Fruit fly (Drosophila melanogaster) whole organism, prepupa: ENCODE data around the gene CG15696.

Experiments used
- Blimp-1 ChIP-seq: fragments of 200-800 bp; sonication (Bioruptor generic); optimal IDR thresholded peaks from 3 replicates; lab custom pipeline; 2017; ENCODE audit warnings: missing biosample characterization, missing genetic modification characterization, mild to moderate bottlenecking, moderate library complexity, missing genetic modification reagents
- CG10631 ChIP-seq: fragments of 200-800 bp; sonication (Bioruptor generic); optimal IDR thresholded peaks from 2 replicates; lab custom pipeline; 2016; ENCODE audit warnings: missing biosample characterization, missing genetic modification characterization
- CG10669 ChIP-seq: fragments of 200-800 bp; sonication (Bioruptor generic); optimal IDR thresholded peaks from 3 replicates; lab custom pipeline; 2018; ENCODE audit warnings: missing biosample characterization, mild to moderate bottlenecking, missing genetic modification characterization, moderate library complexity
- CG11294 ChIP-seq: fragments of 200-800 bp; sonication (Bioruptor generic); IDR thresholded peaks from 2 replicates; pipeline ENCODE4 v1.3.6; 2022; ENCODE audit warnings: missing biosample characterization, missing genetic modification characterization
- CG11762 ChIP-seq: fragments of 200-800 bp; sonication (Bioruptor generic); optimal IDR thresholded peaks from 3 replicates; lab custom pipeline; 2016; ENCODE audit warnings: missing biosample characterization, missing genetic modification characterization; ENCODE audit not compliant: insufficient read depth
- CG15336 ChIP-seq: fragments of 200-800 bp; sonication (Bioruptor generic); IDR thresholded peaks from 2 replicates; pipeline ENCODE4 v1.3.6; 2022; ENCODE audit warnings: missing biosample characterization, missing genetic modification characterization
- CG1621 ChIP-seq: fragments of 200-800 bp; sonication (Bioruptor generic); optimal IDR thresholded peaks from 3 replicates; lab custom pipeline; 2018; ENCODE audit warnings: missing biosample characterization, mild to moderate bottlenecking, missing genetic modification characterization
- CG32006 ChIP-seq: fragments of 200-800 bp; sonication (Bioruptor generic); optimal IDR thresholded peaks from 3 replicates; lab custom pipeline; 2017; ENCODE audit warnings: missing biosample characterization, mild to moderate bottlenecking, missing genetic modification characterization
- CG34406 ChIP-seq: fragments of 200-800 bp; sonication (Bioruptor generic); optimal IDR thresholded peaks from 3 replicates; lab custom pipeline; 2016; ENCODE audit warnings: missing biosample characterization, missing genetic modification characterization
- CG4318 ChIP-seq: fragments of 200-800 bp; sonication (Bioruptor generic); optimal IDR thresholded peaks from 3 replicates; lab custom pipeline; 2017; ENCODE audit warnings: missing biosample characterization, mild to moderate bottlenecking, missing genetic modification characterization
- CG6163 ChIP-seq: fragments of 200-800 bp; sonication (Bioruptor generic); IDR thresholded peaks from 3 replicates; pipeline ENCODE4 v1.3.6; 2022; ENCODE audit warnings: missing biosample characterization, missing genetic modification characterization
- CG6792 ChIP-seq: fragments of 200-800 bp; sonication (Bioruptor generic); optimal IDR thresholded peaks from 3 replicates; lab custom pipeline; 2016; ENCODE audit warnings: missing biosample characterization, missing genetic modification characterization
- CG6854 ChIP-seq: fragments of 200-800 bp; sonication (Bioruptor generic); optimal IDR thresholded peaks from 2 replicates; lab custom pipeline; 2017; ENCODE audit warnings: missing biosample characterization, mild to moderate bottlenecking, missing genetic modification characterization
- CG8319 ChIP-seq: fragments of 200-800 bp; sonication (Bioruptor generic); optimal IDR thresholded peaks from 3 replicates; lab custom pipeline; 2016; ENCODE audit warnings: missing biosample characterization, missing genetic modification characterization
- CG8632 ChIP-seq: fragments of 200-800 bp; sonication (Bioruptor generic); optimal IDR thresholded peaks from 3 replicates; lab custom pipeline; 2016; ENCODE audit warnings: missing biosample characterization, missing genetic modification characterization
- Eip75B ChIP-seq: fragments of 200-800 bp; sonication (Bioruptor generic); optimal IDR thresholded peaks from 3 replicates; lab custom pipeline; 2016; ENCODE audit warnings: missing biosample characterization, missing genetic modification characterization
- Eip78C ChIP-seq: fragments of 200-800 bp; sonication (Bioruptor generic); peaks from one replicate; lab custom pipeline; 2016; ENCODE audit warnings: missing biosample characterization, missing genetic modification characterization
- Ets21C ChIP-seq: fragments of 200-800 bp; sonication (Bioruptor generic); optimal IDR thresholded peaks from 3 replicates; lab custom pipeline; 2016; ENCODE audit warnings: missing biosample characterization, missing genetic modification characterization
- Lpt ChIP-seq: fragments of 200-800 bp; sonication (Bioruptor generic); optimal IDR thresholded peaks from 3 replicates; lab custom pipeline; 2016; ENCODE audit warnings: missing biosample characterization, missing genetic modification characterization
- Met ChIP-seq: fragments of 200-800 bp; sonication (Bioruptor generic); optimal IDR thresholded peaks from 3 replicates; lab custom pipeline; 2016; ENCODE audit warnings: missing biosample characterization, missing genetic modification characterization
- OdsH ChIP-seq: fragments of 200-800 bp; sonication (Bioruptor generic); optimal IDR thresholded peaks from 3 replicates; lab custom pipeline; 2016; ENCODE audit warnings: missing biosample characterization, missing genetic modification characterization
- Smox ChIP-seq: fragments of 200-800 bp; sonication (Bioruptor generic); optimal IDR thresholded peaks from 3 replicates; lab custom pipeline; 2016; ENCODE audit warnings: missing biosample characterization, missing genetic modification characterization
- Sox102F ChIP-seq: fragments of 200-800 bp; sonication (Bioruptor generic); optimal IDR thresholded peaks from 2 replicates; lab custom pipeline; 2016; ENCODE audit warnings: missing biosample characterization, mild to moderate bottlenecking, missing genetic modification characterization
- Sox14 ChIP-seq: fragments of 200-800 bp; sonication (Bioruptor generic); optimal IDR thresholded peaks from 3 replicates; lab custom pipeline; 2016; ENCODE audit warnings: missing biosample characterization, missing genetic modification characterization
- achi ChIP-seq: fragments of 200-800 bp; sonication (Bioruptor generic); optimal IDR thresholded peaks from 3 replicates; lab custom pipeline; 2016; ENCODE audit warnings: missing biosample characterization, missing genetic modification characterization
- cyc ChIP-seq: fragments of 200-800 bp; sonication (Bioruptor generic); optimal IDR thresholded peaks from 3 replicates; lab custom pipeline; 2016; ENCODE audit warnings: missing biosample characterization, missing genetic modification characterization
- dac ChIP-seq: fragments of 200-800 bp; sonication (Bioruptor generic); optimal IDR thresholded peaks from 2 replicates; lab custom pipeline; 2017; ENCODE audit warnings: missing biosample characterization, mild to moderate bottlenecking, missing genetic modification characterization
- dsx ChIP-seq: fragments of 200-800 bp; optimal IDR thresholded peaks from 3 replicates; lab custom pipeline; 2019; ENCODE audit warnings: missing biosample characterization, mild to moderate bottlenecking, missing genetic modification characterization, moderate library complexity; ENCODE audit not compliant: poor library complexity, severe bottlenecking
- eg ChIP-seq: fragments of 200-800 bp; sonication (Bioruptor generic); IDR thresholded peaks from 3 replicates; pipeline ENCODE4 v1.3.6; 2022; ENCODE audit warnings: missing biosample characterization, missing genetic modification characterization
- fd59A ChIP-seq: fragments of 200-800 bp; sonication (Bioruptor generic); optimal IDR thresholded peaks from 2 replicates; lab custom pipeline; 2017; ENCODE audit warnings: missing biosample characterization, mild to moderate bottlenecking, missing genetic modification characterization, missing genetic modification reagents
- fd85E ChIP-seq: fragments of 200-800 bp; sonication (Bioruptor generic); optimal IDR thresholded peaks from 3 replicates; lab custom pipeline; 2016; ENCODE audit warnings: missing biosample characterization, missing genetic modification characterization
- fkh ChIP-seq: fragments of 200-800 bp; sonication (Bioruptor generic); optimal IDR thresholded peaks from 3 replicates; lab custom pipeline; 2017; ENCODE audit warnings: missing biosample characterization, mild to moderate bottlenecking, missing genetic modification characterization, moderate library complexity
- lz ChIP-seq: fragments of 200-800 bp; sonication (Bioruptor generic); optimal IDR thresholded peaks from 3 replicates; lab custom pipeline; 2016; ENCODE audit warnings: missing biosample characterization, missing genetic modification characterization
- net ChIP-seq: fragments of 200-800 bp; sonication (Bioruptor generic); optimal IDR thresholded peaks from 3 replicates; lab custom pipeline; 2016; ENCODE audit warnings: missing biosample characterization, missing genetic modification characterization
- pdm3 ChIP-seq: fragments of 200-800 bp; sonication (Bioruptor generic); optimal IDR thresholded peaks from 3 replicates; lab custom pipeline; 2016; ENCODE audit warnings: missing biosample characterization, missing genetic modification characterization
- salr ChIP-seq, 2 experiments: fragments of 200-800 bp; sonication (Bioruptor generic); optimal IDR thresholded peaks; 3 replicates each; lab custom pipeline; 2016 to 2018; ENCODE audit warnings: missing biosample characterization in 2 of 2, missing genetic modification characterization in 2 of 2, mild to moderate bottlenecking in 1 of 2
- ss ChIP-seq, 2 experiments: fragments of 200-800 bp; sonication (Bioruptor generic); optimal IDR thresholded peaks; 2 replicates in 1 of 2; 3 replicates in 1 of 2; lab custom pipeline; 2017 to 2018; ENCODE audit warnings: mild to moderate bottlenecking in 2 of 2, missing biosample characterization in 2 of 2, missing genetic modification characterization in 2 of 2, moderate library complexity in 1 of 2
- svp ChIP-seq: fragments of 200-800 bp; sonication (Bioruptor generic); peaks from one replicate; lab custom pipeline; 2016; ENCODE audit warnings: missing biosample characterization, missing genetic modification characterization

CG15696 gene

dm6 chr3R:20821815-20822375, 25.0 kb upstream of the CG15696 start, which contains the start of the genes CG17271 and RpS20 (continued):
- TF ChIP-seq CG8319 (GFP tag; lab: Kevin White, UChicago) (peak; percentile 84), Sox14 (GFP tag; lab: Kevin White, UChicago) (peak; percentile 87), CG10631 (GFP tag; lab: Kevin White, UChicago) (peak; percentile 90), Smox (no peak), pdm3 (GFP tag; lab: Kevin White, UChicago) (peak; percentile 91), ss (GFP tag; optimal IDR thresholded peaks at IDR 0.05; lab: Kevin White, UChicago) (peak; percentile 68 to 72), OdsH (GFP tag; lab: Kevin White, UChicago) (peak; percentile 90), CG15336 (peak; percentile 82), svp (GFP tag; lab: Kevin White, UChicago) (no peak), CG6163 (GFP tag; lab: Robert Waterston, UW) (peak; percentile 90), Lpt (GFP tag; lab: Kevin White, UChicago) (peak; percentile 82), CG6792 (GFP tag; lab: Kevin White, UChicago) (peak; percentile 83), CG6854 (GFP tag; lab: Kevin White, UChicago) (peak; percentile 69), Blimp-1 (GFP tag; lab: Kevin White, UChicago) (no peak), net (GFP tag; lab: Kevin White, UChicago) (peak; percentile 81), dac (GFP tag; lab: Kevin White, UChicago) (peak; percentile 80), achi (GFP tag; lab: Kevin White, UChicago) (peak; percentile 87), eg (GFP tag; lab: Robert Waterston, UW) (peak; percentile 91; the same call in 2 of the 3 replicates), Ets21C (peak; percentile 88)
- TF ChIP-seq, all 60 proteins: peak for 49

- TF ChIP-seq CG8632 = no peak
- TF ChIP-seq lz (GFP tag; lab: Kevin White, UChicago) = no peak
- no peak for TF ChIP-seq OdsH (GFP tag; lab: Kevin White, UChicago)
- peak; percentile 20 for TF ChIP-seq Eip78C (GFP tag; lab: Kevin White, UChicago)
- TF ChIP-seq CG11762 (GFP tag; lab: Kevin White, UChicago) = no peak
- TF ChIP-seq CG4318 = no peak
- TF ChIP-seq dsx = no peak
These were observed 23.0 kb upstream of the CG15696 start, which contains the start of gene CG17272 for dm6 chr3R:20823704-20824454. CG17272 (minus strand) TSS chr3R:20824239.

- TF ChIP-seq Met (no peak), pdm3 (GFP tag; lab: Kevin White, UChicago) (no peak), Sox14 (GFP tag; lab: Kevin White, UChicago) (no peak), CG6163 (GFP tag; lab: Robert Waterston, UW) (no peak), CG10669 (no peak), Eip75B (GFP tag; lab: Kevin White, UChicago) (no peak), fkh (peak; percentile 73), ss (GFP tag; optimal IDR thresholded peaks at IDR 0.05; lab: Kevin White, UChicago) (no peak)
These were observed 19.9 kb upstream of the CG15696 start for dm6 chr3R:20826929-20827328.

- no peak for TF ChIP-seq Eip75B (GFP tag; lab: Kevin White, UChicago)
- peak; percentile 8 for TF ChIP-seq Eip78C (GFP tag; lab: Kevin White, UChicago)
- no peak for TF ChIP-seq achi (GFP tag; lab: Kevin White, UChicago)
- peak; percentile 96 for TF ChIP-seq svp (GFP tag; lab: Kevin White, UChicago)
- no peak for TF ChIP-seq pdm3 (GFP tag; lab: Kevin White, UChicago)
- no peak for TF ChIP-seq CG11294 (GFP tag; lab: Robert Waterston, UW)
- TF ChIP-seq fd85E (GFP tag; lab: Kevin White, UChicago) = no peak
- no peak for TF ChIP-seq CG10669
- TF ChIP-seq fkh = peak; percentile 63
- no peak for TF ChIP-seq Smox
- TF ChIP-seq fd59A (GFP tag; lab: Kevin White, UChicago) = no peak
- no peak for TF ChIP-seq CG32006 (GFP tag; lab: Kevin White, UChicago)
- no peak for TF ChIP-seq Met
- TF ChIP-seq eg (GFP tag; lab: Robert Waterston, UW) = 0 out of 3 replicates have a peak, but pooled peaks have one; percentile 25
- peak; percentile 91 for TF ChIP-seq dsx
- TF ChIP-seq salr (GFP tag; optimal IDR thresholded peaks at IDR 0.05; lab: Kevin White, UChicago) = no peak
- peak in 1 of 2 experiments; percentile 55 for TF ChIP-seq ss (GFP tag; optimal IDR thresholded peaks at IDR 0.05; lab: Kevin White, UChicago)
- TF ChIP-seq CG1621 (tag; lab: Kevin White, UChicago) = no peak
- no peak for TF ChIP-seq CG8319 (GFP tag; lab: Kevin White, UChicago)
- TF ChIP-seq cyc = no peak
- TF ChIP-seq CG6792 (GFP tag; lab: Kevin White, UChicago) = no peak
- TF ChIP-seq Sox102F (GFP tag; lab: Kevin White, UChicago) = no peak
- TF ChIP-seq CG34406 = no peak
- TF ChIP-seq CG6163 (GFP tag; lab: Robert Waterston, UW) = peak; percentile 17; the same call in 1 of the 3 replicates
- peak; percentile 6 for TF ChIP-seq lz (GFP tag; lab: Kevin White, UChicago)
- TF ChIP-seq OdsH (GFP tag; lab: Kevin White, UChicago) = no peak
These were observed 18.1 kb upstream of the CG15696 start for dm6 chr3R:20828520-20829415.
